Worm (Caenorhabditis elegans) whole organism, dauer: ENCODE measurements around the gene ldp-1.
"Not testable (repeated sequence)": the region's sequence is repeated elsewhere in the genome, so short reads cannot be mapped to it uniquely, and the experiment has no call there.

Experiments
- unc-62 ChIP-seq: sonication (generic microtip); optimal IDR thresholded peaks from 2 replicates; lab custom pipeline; 2017; ENCODE audit warnings: missing biosample characterization, missing genetic modification reagents, missing genetic modification characterization

Gene ldp-1

ce11 chrV:2121910-2122362, 5.4 kb upstream of the ldp-1 start, which contains the start of gene F22F7.8:
F22F7.8 (minus strand) TSS chrV:2121960.
- TF ChIP-seq unc-62, result no peak

- no peak for TF ChIP-seq unc-62
Measured at ce11 chrV:2122517-2122916, 4.8 kb upstream of the ldp-1 start, which contains the start of gene F22F7.2. F22F7.2 (plus strand) TSS chrV:2122782.

ce11 chrV:2123164-2123563, 4.2 kb upstream of the ldp-1 start:
- no peak for TF ChIP-seq unc-62

DNA sequence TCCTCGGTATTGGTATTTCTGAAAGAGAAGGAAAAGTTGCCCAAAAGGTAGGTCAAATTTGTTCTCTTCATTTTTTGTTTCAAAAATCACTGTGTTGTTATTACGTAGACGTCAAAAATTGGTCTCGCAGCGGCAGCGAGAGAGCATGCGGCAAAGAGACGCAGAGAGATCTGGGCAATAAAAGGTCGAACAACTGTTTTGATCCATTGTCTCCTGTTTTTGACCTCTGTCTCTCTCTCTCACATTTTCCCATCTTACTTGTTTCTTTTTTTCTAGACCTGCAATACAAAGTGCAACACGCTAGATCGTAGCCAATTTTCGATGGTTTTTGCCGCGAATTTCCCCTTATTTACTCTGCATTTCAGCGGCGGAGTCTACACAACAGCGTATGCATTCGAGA, 781 bp upstream of the ldp-1 start:
- TF ChIP-seq unc-62, result no peak

DNA sequence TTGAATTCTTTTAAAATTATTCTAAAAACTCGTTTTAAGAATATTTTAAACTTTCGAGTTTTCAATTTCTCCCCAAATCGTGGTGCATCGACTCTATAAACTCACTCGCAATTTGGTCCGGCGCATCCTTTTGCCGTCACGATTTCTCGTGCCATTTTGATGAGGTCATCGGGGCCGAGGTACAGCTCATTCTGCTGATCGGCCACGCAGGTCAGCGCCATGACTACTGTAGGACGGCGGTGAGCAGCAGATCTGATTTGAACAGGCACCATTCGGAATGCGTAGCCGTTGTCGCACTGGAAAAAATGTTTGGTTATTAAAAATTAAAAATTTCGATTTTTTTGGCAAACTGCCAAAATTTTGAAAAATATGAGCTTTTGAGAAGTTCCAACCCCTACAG, 5.3 kb downstream of the ldp-1 start:
- TF ChIP-seq unc-62, result no peak

DNA sequence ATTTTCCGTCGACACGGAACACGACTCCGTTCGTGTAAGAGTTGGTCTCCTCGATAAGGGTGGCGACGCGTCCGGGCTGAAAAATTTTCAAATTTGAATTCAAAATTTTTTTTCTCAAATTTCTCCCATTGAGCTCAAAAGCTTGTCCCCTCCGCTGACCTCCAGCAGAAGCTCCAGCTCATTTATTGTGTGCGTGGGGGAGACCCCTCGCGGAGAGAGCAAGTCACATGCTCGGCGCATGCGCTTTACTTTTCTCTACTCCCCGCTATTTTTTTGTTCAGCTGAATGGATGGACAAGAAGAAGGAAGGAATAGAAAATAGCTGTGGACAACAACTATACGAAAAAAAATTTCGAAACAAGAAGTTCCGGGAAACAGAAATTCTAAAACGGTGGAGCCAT, 6.2 kb downstream of the ldp-1 start:
- no peak for TF ChIP-seq unc-62

DNA sequence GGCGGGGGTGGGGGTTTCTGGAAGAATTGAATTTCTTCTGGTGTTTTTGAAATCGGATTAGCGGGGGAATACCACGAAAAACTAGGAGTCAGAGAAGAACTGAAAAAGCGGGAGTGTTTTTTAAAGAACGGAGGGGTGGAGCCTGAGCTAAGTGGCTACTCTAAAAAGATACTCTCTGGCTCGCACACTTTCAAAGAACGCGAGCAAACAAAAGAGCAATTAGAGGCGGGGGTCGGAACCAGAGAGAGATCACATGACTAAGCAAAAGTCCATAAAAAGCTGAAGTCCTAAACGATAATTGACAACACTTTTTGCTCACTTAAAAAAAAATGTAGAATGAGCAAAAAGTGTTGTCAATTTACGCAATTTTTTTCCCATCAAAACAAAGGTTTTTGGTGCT, 7.0 kb downstream of the ldp-1 start:
- TF ChIP-seq unc-62, result no peak

DNA sequence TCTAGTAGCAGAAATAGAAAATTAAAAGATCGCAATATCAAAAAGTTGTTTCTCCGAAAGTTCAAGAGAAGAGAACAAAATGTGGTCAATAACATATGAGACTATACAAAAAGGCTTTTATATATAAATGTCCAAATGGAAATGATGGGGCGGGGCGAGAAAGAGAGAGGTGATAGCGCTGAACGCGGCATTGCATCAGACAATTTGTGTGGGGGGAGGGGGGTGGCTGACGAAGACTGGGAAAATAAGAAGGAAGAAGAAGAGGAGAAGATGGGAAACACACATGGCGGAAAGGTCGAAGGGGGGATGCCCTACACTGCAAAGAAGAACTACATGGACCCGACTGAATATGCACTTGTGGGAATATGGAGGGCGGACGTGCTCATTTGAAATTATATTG, 8.0 kb downstream of the ldp-1 start:
- no peak for TF ChIP-seq unc-62

ce11 chrV:2137010-2137409, 9.7 kb downstream of the ldp-1 start:
- TF ChIP-seq unc-62, result no peak

ce11 chrV:2138287-2138686, 11.0 kb downstream of the ldp-1 start:
- TF ChIP-seq unc-62, result no peak

- no peak for TF ChIP-seq unc-62
Measured at ce11 chrV:2139918-2140317, 12.6 kb downstream of the ldp-1 start, which contains the start of gene F22F7.7. F22F7.7 (minus strand) TSS chrV:2140042.

DNA sequence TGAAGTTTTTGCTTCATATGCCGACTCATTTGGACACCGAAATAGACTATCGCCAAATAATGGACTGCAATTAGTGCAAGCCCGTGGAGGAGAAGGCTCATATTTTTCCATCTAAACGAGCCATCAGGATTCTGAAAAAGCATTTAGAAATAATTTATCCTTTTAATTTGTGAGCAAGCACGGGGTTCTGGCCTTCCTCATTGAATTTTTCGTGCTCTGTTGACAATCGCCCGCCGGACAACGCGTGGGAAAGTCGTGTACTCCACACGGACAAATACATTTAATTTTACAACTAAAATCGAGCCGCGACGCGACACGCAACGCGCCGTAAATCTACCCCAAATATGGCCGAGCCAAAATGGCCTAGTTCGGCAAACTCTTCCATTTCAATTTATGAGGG, 17.1 kb downstream of the ldp-1 start, which contains the start of gene F22F7.12:
Gene F22F7.12 (minus strand): TSS at position 101 of the 400 bp plus-strand sequence.
- TF ChIP-seq unc-62, result not testable (repeated sequence)

DNA sequence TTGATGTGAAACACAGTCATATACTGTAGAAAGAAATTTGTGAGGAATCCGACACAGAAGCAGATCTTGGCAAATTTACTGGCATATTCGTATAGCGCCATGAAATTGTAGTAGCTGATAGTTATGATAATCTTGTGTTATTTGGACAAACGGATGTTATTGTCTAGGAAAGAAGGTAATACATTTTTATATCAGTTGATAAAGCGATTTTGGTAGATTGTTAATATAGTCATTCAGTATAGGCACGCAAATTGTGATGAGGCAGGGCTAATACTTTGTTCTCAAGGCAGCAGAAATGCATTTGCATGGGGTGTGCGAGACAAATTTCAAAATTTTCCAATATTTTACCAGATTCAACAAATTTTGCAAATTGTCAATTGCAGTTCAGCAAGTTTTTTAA, 18.7 kb downstream of the ldp-1 start, which contains the start of gene str-52:
Gene str-52 (minus strand): TSS at position 101 of the 400 bp plus-strand sequence.
- no peak for TF ChIP-seq unc-62

DNA sequence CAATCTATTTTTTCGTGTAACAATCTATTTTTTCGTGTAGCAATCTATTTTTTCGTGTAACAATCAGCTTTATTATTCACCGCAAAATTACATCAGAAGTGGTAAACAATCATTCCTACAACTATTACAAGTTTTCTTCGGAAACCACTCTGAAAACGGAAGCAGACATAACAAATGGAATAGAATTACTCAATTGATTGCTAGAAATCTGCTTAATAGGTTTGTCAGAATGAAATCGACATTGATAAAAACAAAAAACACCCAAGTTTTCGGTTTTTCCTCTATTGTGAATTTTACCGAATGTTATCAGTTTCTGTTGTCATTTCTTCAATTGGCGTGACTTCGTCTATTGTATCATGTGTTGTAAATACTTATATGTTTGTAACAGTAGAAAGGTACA, 19.5 kb downstream of the ldp-1 start, which contains the start of gene srbc-20:
Gene srbc-20 (plus strand): TSS at position 301 of the 400 bp plus-strand sequence.
- no peak for TF ChIP-seq unc-62

ce11 chrV:2149432-2149831, 22.1 kb downstream of the ldp-1 start, which contains the start of gene C45H4.21:
C45H4.21 (minus strand) TSS chrV:2149532.
- no peak for TF ChIP-seq unc-62

- no peak for TF ChIP-seq unc-62
Measured at ce11 chrV:2150876-2151275, 23.5 kb downstream of the ldp-1 start, which contains the start of gene C45H4.13. C45H4.13 (minus strand) TSS chrV:2150976.

ce11 chrV:2151458-2151857, 24.1 kb downstream of the ldp-1 start, which contains the start of gene srbc-24:
srbc-24 (plus strand) TSS chrV:2151758.
- no peak for TF ChIP-seq unc-62

- no peak for TF ChIP-seq unc-62
Measured at ce11 chrV:2153274-2153673, 25.9 kb downstream of the ldp-1 start, which contains the start of gene srbc-23. srbc-23 (plus strand) TSS chrV:2153574.

DNA sequence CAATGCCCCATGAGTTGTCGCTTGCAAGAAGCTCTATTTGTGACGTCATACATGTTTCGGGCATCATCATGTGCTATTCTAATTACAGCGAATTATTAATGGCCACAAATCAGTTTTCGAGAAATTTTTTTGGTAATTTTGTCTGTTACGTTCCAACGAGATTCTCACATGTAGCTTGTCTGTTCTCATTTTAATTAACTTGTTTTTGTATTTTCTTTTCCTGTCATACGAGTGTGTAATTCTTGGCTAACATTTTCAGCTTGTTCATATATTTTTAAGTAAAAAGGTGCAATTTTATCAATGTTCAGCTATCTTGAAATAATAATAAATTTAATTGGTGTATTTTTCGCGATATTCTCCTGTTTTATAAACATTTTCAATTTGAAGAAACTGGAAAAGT, 27.9 kb downstream of the ldp-1 start, which contains the start of gene srbc-21:
Gene srbc-21 (plus strand): TSS at position 301 of the 400 bp plus-strand sequence.
- no peak for TF ChIP-seq unc-62
